Fruit fly (Drosophila melanogaster): ENCODE measurements around the gene CG15258.

Gene CG15258

dm6 chr2L:15337248-15337848, 24.1 kb downstream of the CG15258 start (continued):
- TF ChIP-seq Blimp-1 (GFP tag; optimal IDR thresholded peaks at IDR 0.05), result peak; percentile 21
- no peak for TF ChIP-seq Asciz (GFP tag; optimal IDR thresholded peaks at IDR 0.05)
- TF ChIP-seq Kr (GFP tag; optimal IDR thresholded peaks at IDR 0.05), result no peak
- TF ChIP-seq CG10979 (tag; optimal IDR thresholded peaks at IDR 0.05), result peak; percentile 45
- TF ChIP-seq Sry-β (GFP tag; optimal IDR thresholded peaks at IDR 0.05), result no peak
- TF ChIP-seq jing (GFP tag; optimal IDR thresholded peaks at IDR 0.05), result peak; percentile 33
- TF ChIP-seq CG8388 (GFP tag; optimal IDR thresholded peaks at IDR 0.05), result peak; percentile 16
- no peak for TF ChIP-seq CG10209 (GFP tag; optimal IDR thresholded peaks at IDR 0.05)
- TF ChIP-seq jumu (GFP tag; optimal IDR thresholded peaks at IDR 0.05), result no peak
- no peak for TF ChIP-seq Hr3 (GFP tag; optimal IDR thresholded peaks at IDR 0.05)
- TF ChIP-seq sens-2 (GFP tag; IDR thresholded peaks at IDR 0.05), result no peak
- no peak for TF ChIP-seq nau (GFP tag; optimal IDR thresholded peaks at IDR 0.05)
- no peak for TF ChIP-seq amos (GFP tag; IDR thresholded peaks at IDR 0.05; ENCODE audit: partially characterized antibody)
- TF ChIP-seq ato (GFP tag; IDR thresholded peaks at IDR 0.05; ENCODE audit: partially characterized antibody), result no peak
- peak; percentile 19 for TF ChIP-seq CG17359 (tag; optimal IDR thresholded peaks at IDR 0.05)
- TF ChIP-seq CG31441 (GFP tag; IDR thresholded peaks at IDR 0.05), result peak; percentile 40; the same call in 1 of the 2 replicates
- no peak for TF ChIP-seq Dp (GFP tag; optimal IDR thresholded peaks at IDR 0.05)
- TF ChIP-seq pb (GFP tag; optimal IDR thresholded peaks at IDR 0.05), result no peak
- TF ChIP-seq Usf (GFP tag; optimal IDR thresholded peaks at IDR 0.05), result no peak
- peak; percentile 45; the same call in 1 of the 2 replicates for TF ChIP-seq CG17328 (GFP tag; IDR thresholded peaks at IDR 0.05)
- no peak for TF ChIP-seq CG7372 (GFP tag; IDR thresholded peaks at IDR 0.05)
- TF ChIP-seq ind (GFP tag; optimal IDR thresholded peaks at IDR 0.05), result no peak
- TF ChIP-seq Dfd (GFP tag; optimal IDR thresholded peaks at IDR 0.05), result no peak
- no peak for TF ChIP-seq CG34224 (GFP tag; IDR thresholded peaks at IDR 0.05; ENCODE audit: partially characterized antibody)
- no peak for TF ChIP-seq salm (tag; optimal IDR thresholded peaks at IDR 0.05)
- TF ChIP-seq HLH4C (GFP tag; IDR thresholded peaks at IDR 0.05; ENCODE audit: partially characterized antibody), result no peak
- TF ChIP-seq lab (GFP tag; optimal IDR thresholded peaks at IDR 0.05), result no peak
- TF ChIP-seq CG10366 (GFP tag; IDR thresholded peaks at IDR 0.05), result peak; percentile 37
- no peak for TF ChIP-seq bcd (GFP tag; optimal IDR thresholded peaks at IDR 0.05)
- no peak for TF ChIP-seq CG12744 (GFP tag; optimal IDR thresholded peaks at IDR 0.05)
- no peak for TF ChIP-seq HHEX (GFP tag; optimal IDR thresholded peaks at IDR 0.05)
- TF ChIP-seq croc (GFP tag; conservative IDR thresholded peaks at IDR 0.05), result no peak
- no peak for TF ChIP-seq pum (GFP tag; optimal IDR thresholded peaks at IDR 0.05)
- TF ChIP-seq CG6854 (GFP tag; optimal IDR thresholded peaks at IDR 0.05), result no peak
- TF ChIP-seq Oaz (GFP tag; IDR thresholded peaks at IDR 0.05), result no peak
- TF ChIP-seq CG16863 (GFP tag; optimal IDR thresholded peaks at IDR 0.05), result peak; percentile 12
- TF ChIP-seq inv (GFP tag; IDR thresholded peaks at IDR 0.05; ENCODE audit: partially characterized antibody), result no peak
- no peak for TF ChIP-seq CG17361 (GFP tag; IDR thresholded peaks at IDR 0.05)
- TF ChIP-seq CG13775 (GFP tag; optimal IDR thresholded peaks at IDR 0.05), result no peak
- TF ChIP-seq Lpt (GFP tag; optimal IDR thresholded peaks at IDR 0.05), result no peak
- TF ChIP-seq CG2875 (GFP tag; optimal IDR thresholded peaks at IDR 0.05), result peak; percentile 8
- no peak for TF ChIP-seq CG14667 (GFP tag; IDR thresholded peaks at IDR 0.05)
- no peak for TF ChIP-seq CG17612 (GFP tag; IDR thresholded peaks at IDR 0.05)
- no peak for TF ChIP-seq CG4617 (GFP tag; optimal IDR thresholded peaks at IDR 0.05; ENCODE audit: borderline replicate concordance)
- TF ChIP-seq Trl (optimal IDR thresholded peaks at IDR 0.05), result no peak
- TF ChIP-seq Trl (GFP tag; optimal IDR thresholded peaks at IDR 0.05), result no peak
- TF ChIP-seq CG6689 (GFP tag; IDR thresholded peaks at IDR 0.05), result peak; percentile 53; the same call in 1 of the 2 replicates
- 0 out of 2 replicates have a peak, but pooled peaks have one; percentile 14 for TF ChIP-seq ttk (GFP tag; IDR thresholded peaks at IDR 0.05)
- peak; percentile 53 for TF ChIP-seq dmrt11E (tag; optimal IDR thresholded peaks at IDR 0.05)
- TF ChIP-seq ham (GFP tag; IDR thresholded peaks at IDR 0.05), result no peak
